Worm (Caenorhabditis elegans) whole organism, late embryonic: ENCODE results near the gene F43E2.11.
"Not testable (repeated sequence)": the region's sequence is repeated elsewhere in the genome, so short reads cannot be mapped to it uniquely, and the experiment has no call there.

Experiments
- F13H6.1 ChIP-seq: sonication (generic microtip); optimal IDR thresholded peaks from 2 replicates; lab custom pipeline; 2016; ENCODE audit warnings: missing genetic modification characterization, missing compliant biosample characterization
- ceh-14 ChIP-seq: sonication (generic microtip); optimal IDR thresholded peaks from 2 replicates; lab custom pipeline; 2016; ENCODE audit warnings: missing genotype, missing genetic modification characterization, missing compliant biosample characterization
- ceh-18 ChIP-seq: sonication (generic microtip); optimal IDR thresholded peaks from 2 replicates; lab custom pipeline; 2016; ENCODE audit warnings: missing genetic modification characterization, missing compliant biosample characterization
- ceh-2 ChIP-seq: sonication (generic microtip); optimal IDR thresholded peaks from 2 replicates; lab custom pipeline; 2016; ENCODE audit warnings: missing genotype, missing genetic modification characterization, missing compliant biosample characterization
- ceh-22 ChIP-seq: sonication (generic microtip); optimal IDR thresholded peaks from 2 replicates; lab custom pipeline; 2017; ENCODE audit warnings: missing biosample characterization, missing genetic modification characterization
- ceh-24 ChIP-seq: sonication (generic microtip); optimal IDR thresholded peaks from 2 replicates; lab custom pipeline; 2016; ENCODE audit warnings: mild to moderate bottlenecking, missing genetic modification characterization, missing compliant biosample characterization
- ceh-31 ChIP-seq: sonication (generic microtip); optimal IDR thresholded peaks from 2 replicates; lab custom pipeline; 2016; ENCODE audit warnings: missing genetic modification characterization, missing compliant biosample characterization
- ceh-34 ChIP-seq: sonication (generic microtip); optimal IDR thresholded peaks from 2 replicates; lab custom pipeline; 2016; ENCODE audit warnings: mild to moderate bottlenecking, missing genetic modification characterization, missing compliant biosample characterization
- che-1 ChIP-seq: sonication (generic microtip); optimal IDR thresholded peaks from 2 replicates; lab custom pipeline; 2016; ENCODE audit warnings: mild to moderate bottlenecking, missing genetic modification characterization, missing compliant biosample characterization
- dmd-4 ChIP-seq: sonication (generic microtip); optimal IDR thresholded peaks from 2 replicates; lab custom pipeline; 2016; ENCODE audit warnings: borderline replicate concordance, missing genetic modification characterization, missing compliant biosample characterization
- elt-2 ChIP-seq: sonication (generic microtip); optimal IDR thresholded peaks from 2 replicates; lab custom pipeline; 2016; ENCODE audit warnings: missing genetic modification reagents, missing genetic modification characterization, missing compliant biosample characterization
- elt-4 ChIP-seq: sonication (generic microtip); optimal IDR thresholded peaks from 2 replicates; lab custom pipeline; 2016; ENCODE audit warnings: missing genetic modification characterization, missing compliant biosample characterization
- ets-4 ChIP-seq: sonication (generic microtip); optimal IDR thresholded peaks from 2 replicates; lab custom pipeline; 2016; ENCODE audit warnings: missing genetic modification characterization, missing compliant biosample characterization
- fax-1 ChIP-seq: sonication (generic microtip); optimal IDR thresholded peaks from 2 replicates; lab custom pipeline; 2016; ENCODE audit warnings: missing genotype, missing genetic modification characterization, missing compliant biosample characterization
- fkh-10 ChIP-seq: fragments of 150-350 bp; optimal IDR thresholded peaks from 2 replicates; lab custom pipeline; 2014; ENCODE audit warnings: missing biosample characterization, missing genetic modification reagents, missing genetic modification characterization
- hlh-13 ChIP-seq: fragments of 200-800 bp; sonication (Bioruptor generic); optimal IDR thresholded peaks from 2 replicates; lab custom pipeline; 2018; ENCODE audit warnings: mild to moderate bottlenecking, missing genetic modification characterization, missing compliant biosample characterization
- hlh-30 ChIP-seq: sonication (generic microtip); optimal IDR thresholded peaks from 2 replicates; lab custom pipeline; 2017; ENCODE audit warnings: antibody characterized with exemption, missing genetic modification characterization, missing compliant biosample characterization; ENCODE audit not compliant: insufficient read depth
- hlh-6 ChIP-seq: sonication (generic microtip); optimal IDR thresholded peaks from 2 replicates; lab custom pipeline; 2016; ENCODE audit warnings: missing genotype, missing genetic modification characterization, missing compliant biosample characterization
- hlh-8 ChIP-seq: sonication (generic microtip); optimal IDR thresholded peaks from 2 replicates; lab custom pipeline; 2016; ENCODE audit warnings: missing genotype, missing genetic modification characterization, missing compliant biosample characterization
- lim-6 ChIP-seq: sonication (generic microtip); optimal IDR thresholded peaks from 2 replicates; lab custom pipeline; 2016; ENCODE audit warnings: missing genetic modification characterization, missing compliant biosample characterization
- nhr-11 ChIP-seq: fragments of 150-350 bp; optimal IDR thresholded peaks from 2 replicates; lab custom pipeline; 2014; ENCODE audit warnings: missing biosample characterization, missing genetic modification characterization
- nhr-232 ChIP-seq: sonication (generic microtip); optimal IDR thresholded peaks from 2 replicates; lab custom pipeline; 2016; ENCODE audit warnings: missing genetic modification characterization, missing compliant biosample characterization
- odd-2 ChIP-seq: sonication (generic microtip); optimal IDR thresholded peaks from 2 replicates; lab custom pipeline; 2017; ENCODE audit warnings: antibody characterized with exemption, mild to moderate bottlenecking, missing genetic modification characterization, missing compliant biosample characterization
- pag-3 ChIP-seq: sonication (generic microtip); optimal IDR thresholded peaks from 2 replicates; lab custom pipeline; 2016; ENCODE audit warnings: missing compliant biosample characterization, missing genetic modification characterization, borderline replicate concordance
- pat-9 ChIP-seq: fragments of 200-800 bp; sonication (Bioruptor generic); optimal IDR thresholded peaks from 2 replicates; lab custom pipeline; 2018; ENCODE audit warnings: mild to moderate bottlenecking, missing genetic modification characterization, moderate library complexity, missing compliant biosample characterization
- pax-1 ChIP-seq: fragments of 150-350 bp; optimal IDR thresholded peaks from 2 replicates; lab custom pipeline; 2014; ENCODE audit warnings: missing biosample characterization, missing genetic modification characterization
- pqm-1 ChIP-seq: sonication (generic microtip); optimal IDR thresholded peaks from 2 replicates; lab custom pipeline; 2016; ENCODE audit warnings: missing genetic modification characterization, missing compliant biosample characterization
- pros-1 ChIP-seq: fragments of 150-350 bp; optimal IDR thresholded peaks from 2 replicates; lab custom pipeline; 2014; ENCODE audit warnings: missing biosample characterization, missing genetic modification reagents, missing genetic modification characterization
- ref-2 ChIP-seq: sonication (generic microtip); optimal IDR thresholded peaks from 2 replicates; lab custom pipeline; 2016; ENCODE audit warnings: missing genetic modification characterization, missing compliant biosample characterization
- sox-2 ChIP-seq: fragments of 200-800 bp; sonication (Bioruptor generic); IDR thresholded peaks from 2 replicates; pipeline ENCODE4 v1.3.6; 2022; ENCODE audit warnings: missing genetic modification reagents, missing genetic modification characterization, missing compliant biosample characterization
- tbx-7 ChIP-seq: sonication (generic microtip); optimal IDR thresholded peaks from 2 replicates; lab custom pipeline; 2016; ENCODE audit warnings: missing genotype, missing genetic modification characterization, missing compliant biosample characterization
- ttx-3 ChIP-seq: sonication (generic microtip); optimal IDR thresholded peaks from 2 replicates; lab custom pipeline; 2016; ENCODE audit warnings: missing genetic modification reagents, missing genetic modification characterization, missing compliant biosample characterization
- unc-42 ChIP-seq: sonication (generic microtip); optimal IDR thresholded peaks from 2 replicates; lab custom pipeline; 2016; ENCODE audit warnings: missing genotype, missing genetic modification characterization, missing compliant biosample characterization
- ztf-16 ChIP-seq: sonication (generic microtip); optimal IDR thresholded peaks from 2 replicates; lab custom pipeline; 2017; ENCODE audit warnings: missing genetic modification characterization, missing compliant biosample characterization

Gene F43E2.11

ce11 chrII:7370195-7370594 is at the start of gene F43E2.11:
TSS of gene F43E2.11 (minus strand) at chrII:7370295.
- TF ChIP-seq ceh-2 (tag; lab: Kevin White, UChicago); fkh-10 (GFP tag; lab: Kevin White, UChicago); nhr-11: not testable (repeated sequence)
- TF ChIP-seq, all 69 proteins: peak for 0; not testable (repeated sequence) for 69

DNA sequence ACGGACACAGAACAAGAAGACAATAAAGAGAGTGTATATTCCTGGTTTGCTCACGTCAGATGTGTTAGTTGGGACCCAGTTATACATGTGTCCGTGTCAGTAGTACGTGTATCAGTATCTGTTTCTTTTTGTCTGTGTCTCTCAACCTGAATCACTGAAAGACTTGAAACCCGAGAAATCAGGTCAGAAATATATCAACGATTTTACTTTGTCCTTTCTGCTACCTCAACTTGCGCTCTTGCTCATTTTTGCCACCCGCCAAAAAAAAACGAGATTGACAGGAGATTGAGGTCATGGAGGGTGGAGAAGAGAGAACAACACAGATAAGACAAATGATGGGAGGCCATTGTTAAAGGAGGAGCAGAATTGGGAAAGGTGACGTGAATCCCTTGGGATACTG is 49.5 kb upstream of the F43E2.11 start:
- TF ChIP-seq elt-2 (tag; lab: Kevin White, UChicago) (no peak), nhr-11 (no peak), sox-2 (GFP tag; lab: Robert Waterston, UW) (no peak), ceh-14 (tag; lab: Kevin White, UChicago) (no peak), ceh-18 (tag; lab: Kevin White, UChicago) (no peak), hlh-13 (GFP tag; lab: Kevin White, UChicago) (no peak), hlh-8 (tag; lab: Kevin White, UChicago) (no peak), elt-4 (tag; lab: Kevin White, UChicago) (no peak), che-1 (no peak), ztf-16 (tag; lab: Kevin White, UChicago) (no peak), ceh-31 (tag; lab: Kevin White, UChicago) (no peak), odd-2 (tag; lab: Kevin White, UChicago) (no peak), nhr-232 (tag; lab: Kevin White, UChicago) (no peak), ceh-34 (tag; lab: Kevin White, UChicago) (no peak), ttx-3 (tag; lab: Kevin White, UChicago) (no peak), dmd-4 (tag; lab: Kevin White, UChicago) (no peak)

ce11 chrII:7413764-7414163 is 43.7 kb upstream of the F43E2.11 start:
- TF ChIP-seq ref-2 (no peak), ceh-2 (tag; lab: Kevin White, UChicago) (no peak), hlh-6 (tag; lab: Kevin White, UChicago) (no peak), ceh-22 (tag; lab: Kevin White, UChicago) (no peak), odd-2 (tag; lab: Kevin White, UChicago) (no peak), elt-2 (tag; lab: Kevin White, UChicago) (no peak), pat-9 (tag; lab: Kevin White, UChicago) (no peak), F13H6.1 (no peak), hlh-30 (no peak), ceh-24 (no peak), fax-1 (tag; lab: Kevin White, UChicago) (no peak)

DNA sequence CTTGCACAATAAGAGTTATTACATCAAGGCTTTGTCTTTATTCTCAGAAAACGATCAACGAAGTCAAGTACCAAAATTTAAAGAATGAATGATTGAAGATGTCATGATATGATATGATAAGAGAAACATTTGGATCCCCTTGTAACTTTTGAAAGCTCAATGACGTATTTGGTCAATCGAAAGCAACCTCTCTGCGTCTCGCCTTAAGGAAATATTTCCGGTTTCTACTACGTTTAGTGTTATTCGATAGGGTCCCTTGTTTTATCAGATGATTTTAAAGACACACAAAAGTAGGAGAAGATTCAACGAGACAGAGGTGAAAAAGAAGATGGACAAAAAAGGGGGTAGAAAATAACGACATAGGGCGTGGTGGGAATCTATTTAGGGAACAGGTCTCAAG is 43.2 kb upstream of the F43E2.11 start:
- TF ChIP-seq sox-2 (GFP tag; lab: Robert Waterston, UW) (no peak), tbx-7 (tag; lab: Kevin White, UChicago) (no peak), pax-1 (tag; lab: Kevin White, UChicago) (no peak), pros-1 (tag; lab: Kevin White, UChicago) (no peak), pag-3 (no peak), ets-4 (tag; lab: Kevin White, UChicago) (no peak), unc-42 (tag; lab: Kevin White, UChicago) (no peak), hlh-30 (no peak), lim-6 (tag; lab: Kevin White, UChicago) (no peak)

ce11 chrII:7411930-7412329 is 41.8 kb upstream of the F43E2.11 start, which contains the start of gene K02A2.5:
TSS of gene K02A2.5 (minus strand) at chrII:7412030.
- TF ChIP-seq sox-2 (GFP tag; lab: Robert Waterston, UW) = no peak
- TF ChIP-seq pqm-1 (tag; lab: Kevin White, UChicago) = no peak
